Fruit fly (Drosophila melanogaster) whole organism, wandering third instar larva: ENCODE measurements around the gene ova.

Experiments used
- Abd-B ChIP-seq: fragments of >200 bp; optimal IDR thresholded peaks from 2 replicates; lab custom pipeline; 2017; ENCODE audit warnings: missing biosample characterization, missing genetic modification characterization
- CG32264 ChIP-seq: fragments of 200-800 bp; sonication (Bioruptor generic); optimal IDR thresholded peaks from 2 replicates; lab custom pipeline; 2016; ENCODE audit warnings: missing biosample characterization, missing genetic modification characterization
- CrebA ChIP-seq: fragments of 200-800 bp; sonication (Bioruptor generic); optimal IDR thresholded peaks from 2 replicates; lab custom pipeline; 2016; ENCODE audit warnings: missing biosample characterization, mild to moderate bottlenecking, missing genetic modification characterization, borderline replicate concordance
- Dfd ChIP-seq: fragments of >200 bp; optimal IDR thresholded peaks from 2 replicates; lab custom pipeline; 2017; ENCODE audit warnings: missing biosample characterization, missing genetic modification characterization
- Dif ChIP-seq: fragments of 200-275, 200-300 bp; sonication (Bioruptor generic); optimal IDR thresholded peaks from 2 replicates; lab custom pipeline; 2018; ENCODE audit warnings: missing biosample characterization, missing genetic modification characterization; ENCODE audit not compliant: partially characterized antibody
- GATAd ChIP-seq: sonication (Bioruptor generic); optimal IDR thresholded peaks from 2 replicates; lab custom pipeline; 2016; ENCODE audit warnings: missing biosample characterization, missing genetic modification characterization
- Hnf4 ChIP-seq: fragments of 200-800 bp; sonication (Bioruptor generic); optimal IDR thresholded peaks from 2 replicates; lab custom pipeline; 2016; ENCODE audit warnings: missing biosample characterization, mild to moderate bottlenecking, missing genetic modification characterization
- Hr78 ChIP-seq: fragments of >200 bp; optimal IDR thresholded peaks from 2 replicates; lab custom pipeline; 2017; ENCODE audit warnings: missing biosample characterization, missing genetic modification characterization
- Jra ChIP-seq: sonication (Bioruptor generic); optimal IDR thresholded peaks from 2 replicates; lab custom pipeline; 2016; ENCODE audit warnings: missing biosample characterization, missing genetic modification characterization
- Mio ChIP-seq: sonication (Bioruptor generic); optimal IDR thresholded peaks from 2 replicates; lab custom pipeline; 2016; ENCODE audit warnings: missing biosample characterization, missing genetic modification characterization
- Myc ChIP-seq: fragments of >200 bp; optimal IDR thresholded peaks from 2 replicates; lab custom pipeline; 2017
- N ChIP-seq: fragments of >200 bp; optimal IDR thresholded peaks from 2 replicates; lab custom pipeline; 2018; ENCODE audit warnings: missing biosample characterization, missing external identifiers, missing genetic modification characterization
- OdsH ChIP-seq: fragments of 200-800 bp; sonication (Bioruptor generic); optimal IDR thresholded peaks from 2 replicates; lab custom pipeline; 2016; ENCODE audit warnings: missing biosample characterization, mild to moderate bottlenecking, missing genetic modification characterization
- Rel ChIP-seq, 2 experiments: fragments of 200-800 bp; sonication (Bioruptor generic) in 1 of 2; optimal IDR thresholded peaks; 2 replicates in 1 of 2; 3 replicates in 1 of 2; lab custom pipeline; 2016 to 2019; ENCODE audit warnings: mild to moderate bottlenecking in 2 of 2, missing biosample characterization in 2 of 2, missing genetic modification characterization in 2 of 2, moderate library complexity in 1 of 2
- Sp1 ChIP-seq: fragments of 200-800 bp; sonication (Bioruptor generic); optimal IDR thresholded peaks from 3 replicates; lab custom pipeline; 2019; ENCODE audit warnings: missing biosample characterization, mild to moderate bottlenecking, missing genetic modification characterization, moderate library complexity
- Vsx2 ChIP-seq: fragments of 200-300, 225-300 bp; sonication (Bioruptor generic); optimal IDR thresholded peaks from 2 replicates; lab custom pipeline; 2018; ENCODE audit warnings: missing biosample characterization, missing genetic modification characterization; ENCODE audit not compliant: partially characterized antibody
- br ChIP-seq: fragments of 200-800 bp; sonication (Bioruptor generic); optimal IDR thresholded peaks from 2 replicates; lab custom pipeline; 2016; ENCODE audit warnings: missing biosample characterization, missing genetic modification characterization
- brk ChIP-seq: fragments of 200-800 bp; sonication (Bioruptor generic); optimal IDR thresholded peaks from 2 replicates; lab custom pipeline; 2016; ENCODE audit warnings: missing biosample characterization, mild to moderate bottlenecking, missing genetic modification characterization
- dl ChIP-seq, 2 experiments: fragments of 175-275, 200-275 bp in 1 of 2; fragments of 200-275 bp in 1 of 2; sonication (Bioruptor generic); optimal IDR thresholded peaks; lab custom pipeline; 2018; ENCODE audit warnings: mild to moderate bottlenecking in 2 of 2, missing biosample characterization in 2 of 2, missing genetic modification characterization in 2 of 2, moderate library complexity in 2 of 2; ENCODE audit not compliant: partially characterized antibody in 2 of 2, insufficient read depth in 1 of 2
- dmrt93B ChIP-seq: fragments of 200-800 bp; sonication (Bioruptor generic); optimal IDR thresholded peaks from 2 replicates; lab custom pipeline; 2018; ENCODE audit warnings: missing biosample characterization, mild to moderate bottlenecking, missing genetic modification characterization
- dsf ChIP-seq: sonication (Bioruptor generic); optimal IDR thresholded peaks from 2 replicates; lab custom pipeline; 2016; ENCODE audit warnings: missing biosample characterization, missing genetic modification characterization, borderline replicate concordance
- ey ChIP-seq: fragments of 200-800 bp; sonication (Bioruptor generic); optimal IDR thresholded peaks from 2 replicates; lab custom pipeline; 2016; ENCODE audit warnings: missing biosample characterization, missing genetic modification characterization
- foxo ChIP-seq, 2 experiments: fragments of 200-800 bp; sonication (Bioruptor generic); optimal IDR thresholded peaks; 2 replicates in 1 of 2; 3 replicates in 1 of 2; lab custom pipeline; 2016 to 2017; ENCODE audit warnings: missing biosample characterization in 2 of 2, missing genetic modification characterization in 2 of 2
- fru ChIP-seq: fragments of 200-800 bp; sonication (Bioruptor generic); optimal IDR thresholded peaks from 3 replicates; lab custom pipeline; 2016; ENCODE audit warnings: missing biosample characterization, mild to moderate bottlenecking, missing genetic modification characterization
- h ChIP-seq: fragments of 200-800 bp; sonication (Bioruptor generic); optimal IDR thresholded peaks from 3 replicates; lab custom pipeline; 2016; ENCODE audit warnings: missing biosample characterization, mild to moderate bottlenecking, missing genetic modification characterization
- jim ChIP-seq: fragments of 175-275, 200-325 bp; sonication (Bioruptor generic); optimal IDR thresholded peaks from 2 replicates; lab custom pipeline; 2016; ENCODE audit warnings: missing biosample characterization, mild to moderate bottlenecking, missing genetic modification characterization
- lola ChIP-seq: fragments of >200 bp; optimal IDR thresholded peaks from 2 replicates; lab custom pipeline; 2017; ENCODE audit warnings: missing biosample characterization, missing genetic modification characterization
- pan ChIP-seq: fragments of >200 bp; optimal IDR thresholded peaks from 2 replicates; lab custom pipeline; 2017
- rgr ChIP-seq: fragments of 200-800 bp; sonication (Bioruptor generic); optimal IDR thresholded peaks from 3 replicates; lab custom pipeline; 2016; ENCODE audit warnings: missing biosample characterization, mild to moderate bottlenecking, missing genetic modification characterization
- sage ChIP-seq: fragments of 200-800 bp; sonication (Bioruptor generic); optimal IDR thresholded peaks from 2 replicates; lab custom pipeline; 2016; ENCODE audit warnings: missing biosample characterization, mild to moderate bottlenecking, missing genetic modification characterization
- tai ChIP-seq: sonication (Bioruptor generic); optimal IDR thresholded peaks from 2 replicates; lab custom pipeline; 2016; ENCODE audit warnings: missing biosample characterization, missing genetic modification characterization
- woc ChIP-seq: sonication (Bioruptor generic); optimal IDR thresholded peaks from 2 replicates; lab custom pipeline; 2016; ENCODE audit warnings: missing biosample characterization, mild to moderate bottlenecking, missing genetic modification characterization

The ova gene

DNA sequence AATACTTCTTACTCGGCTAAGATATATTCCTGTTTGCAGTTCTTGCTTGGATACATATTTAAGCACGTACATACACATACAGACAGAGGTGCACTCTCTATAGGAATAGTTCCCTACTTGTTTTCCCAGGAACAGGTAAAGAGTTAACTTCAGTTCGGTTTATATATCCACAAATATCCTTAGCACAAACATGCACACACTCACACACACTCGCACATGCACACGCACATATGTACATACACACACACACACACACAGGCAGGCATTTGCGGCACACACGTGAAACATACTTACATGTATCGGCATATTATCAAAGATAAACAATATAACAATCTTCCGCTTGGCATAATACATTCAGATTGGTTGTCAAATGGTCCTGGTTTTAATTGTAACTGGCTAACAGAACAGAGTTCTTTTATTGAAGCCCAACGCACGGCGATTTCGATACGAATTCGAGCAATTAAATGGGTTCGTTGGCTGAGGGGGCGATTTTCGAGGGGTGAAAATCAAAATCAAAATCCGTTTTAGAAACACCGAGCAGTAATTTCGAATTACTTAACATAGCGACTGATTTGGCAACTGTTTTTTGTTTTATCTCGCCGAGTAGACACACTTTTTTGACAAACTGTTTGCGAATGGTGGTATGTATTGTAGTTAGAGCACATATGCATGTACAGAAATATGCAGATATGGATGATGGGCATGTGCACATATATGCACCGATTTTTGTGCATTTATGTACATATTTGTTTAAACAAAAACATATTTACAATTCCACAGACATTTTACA, 28.7 kb upstream of the ova start:
- TF ChIP-seq Hr78 (no peak), ey (GFP tag; lab: Kevin White, UChicago) (peak; percentile 9), CrebA (GFP tag; lab: Kevin White, UChicago) (no peak), br (no peak), fru (no peak), Dfd (GFP tag; lab: Kevin White, UChicago) (peak; percentile 93), Mio (no peak), GATAd (no peak), Dif (no peak), dsf (GFP tag; lab: Kevin White, UChicago) (no peak), Sp1 (GFP tag; lab: Kevin White, UChicago) (no peak), Hnf4 (GFP tag; lab: Kevin White, UChicago) (no peak), Vsx2 (GFP tag; lab: Kevin White, UChicago) (no peak), Abd-B (GFP tag; lab: Kevin White, UChicago) (no peak), rgr (GFP tag; lab: Kevin White, UChicago) (no peak), N (GFP tag; lab: Kevin White, UChicago) (peak; percentile 52), dmrt93B (GFP tag; lab: Kevin White, UChicago) (no peak), h (GFP tag; lab: Kevin White, UChicago) (no peak), Jra (no peak)

DNA sequence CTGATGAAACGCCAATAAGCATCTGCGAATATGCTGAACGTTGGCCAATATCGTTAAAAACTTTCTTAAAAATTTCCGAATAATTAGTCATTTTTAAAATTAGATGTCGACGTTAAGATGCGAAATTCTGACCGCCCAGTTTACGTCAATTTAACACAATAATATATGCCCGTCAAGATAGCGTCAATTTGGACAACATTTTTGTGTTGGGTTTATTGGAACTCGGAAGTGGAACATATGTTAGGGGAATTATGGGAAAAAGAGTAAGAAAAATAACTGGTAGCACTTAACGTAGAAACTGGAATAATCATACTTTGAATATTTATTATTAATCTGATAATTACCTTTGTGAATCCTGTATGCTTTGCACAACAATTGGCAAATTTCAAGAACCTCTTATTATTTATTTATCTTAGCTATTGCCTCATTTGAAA, 24.2 kb upstream of the ova start, which contains the start of gene CG5676:
TSS of gene CG5676 (minus strand) at position 167 of the 434 bp plus-strand sequence.
- TF ChIP-seq Myc (lab: Kevin White, UChicago): no peak
- TF ChIP-seq dl (GFP tag; optimal IDR thresholded peaks at IDR 0.05; lab: Kevin White, UChicago; ENCODE audit: insufficient read depth in 1 of 2, partially characterized antibody in 2 of 2): no peak
- TF ChIP-seq rgr (GFP tag; lab: Kevin White, UChicago): no peak
- TF ChIP-seq dmrt93B (GFP tag; lab: Kevin White, UChicago): no peak
- peak; percentile 41 for TF ChIP-seq woc
- TF ChIP-seq CG32264 (GFP tag; lab: Kevin White, UChicago): no peak
- peak; percentile 40 for TF ChIP-seq sage (GFP tag; lab: Kevin White, UChicago)
- no peak for TF ChIP-seq Hr78
- TF ChIP-seq brk: no peak
- no peak for TF ChIP-seq CrebA (GFP tag; lab: Kevin White, UChicago)

DNA sequence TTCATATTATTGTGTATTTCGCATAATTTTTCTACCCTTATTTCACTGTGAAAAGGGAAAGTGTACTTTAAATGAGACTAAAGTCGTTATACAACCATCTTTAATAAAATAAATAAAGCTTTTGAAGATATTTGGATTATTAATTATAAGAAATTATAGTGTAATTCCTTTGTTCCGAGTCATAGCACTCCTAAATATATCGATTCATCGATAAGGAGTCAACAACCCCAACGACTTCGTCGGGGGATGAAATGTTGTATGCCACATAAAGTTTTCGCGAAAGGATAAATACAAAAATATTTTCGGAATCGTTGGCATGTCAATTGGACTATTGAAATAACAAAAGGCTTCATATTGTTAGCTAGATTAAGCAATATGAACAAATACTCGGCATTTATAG, 20.1 kb upstream of the ova start, which contains the start of gene Ror:
TSS of gene Ror (plus strand) at position 252 of the 400 bp plus-strand sequence.
- TF ChIP-seq OdsH (GFP tag; lab: Kevin White, UChicago) (no peak), Rel (GFP tag; optimal IDR thresholded peaks at IDR 0.05; lab: Kevin White, UChicago) (no peak), Rel (tag; optimal IDR thresholded peaks at IDR 0.05; lab: Kevin White, UChicago) (no peak), brk (no peak), Dif (no peak), CrebA (GFP tag; lab: Kevin White, UChicago) (no peak), lola (GFP tag; lab: Kevin White, UChicago) (no peak), GATAd (no peak), br (no peak), foxo (GFP tag; optimal IDR thresholded peaks at IDR 0.05; lab: Kevin White, UChicago) (no peak), dsf (GFP tag; lab: Kevin White, UChicago) (no peak), Dfd (GFP tag; lab: Kevin White, UChicago) (no peak), h (GFP tag; lab: Kevin White, UChicago) (no peak), pan (lab: Kevin White, UChicago) (no peak)

DNA sequence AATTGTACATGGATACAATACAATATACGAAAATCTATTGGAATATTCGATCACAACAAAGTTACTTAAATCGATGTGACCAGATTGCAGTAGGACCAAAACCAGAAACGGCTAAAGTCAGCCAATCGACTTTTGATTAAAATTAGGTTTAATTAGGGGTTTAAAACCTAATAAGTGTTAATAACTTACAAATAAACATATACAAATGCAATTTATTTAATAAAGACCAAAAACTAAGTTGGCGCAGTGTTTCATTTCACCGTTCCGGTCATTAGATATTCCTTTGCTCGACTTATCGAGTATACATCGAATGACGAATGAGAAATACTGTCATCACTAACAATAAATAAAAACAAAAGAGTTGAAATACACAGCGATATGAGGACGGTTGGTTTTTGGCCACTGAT, 19.0 kb upstream of the ova start, which contains the start of the genes bsk and CG31717:
TSS of gene bsk (minus strand) at position 61 of the 407 bp plus-strand sequence.
TSS of gene CG31717 (plus strand) at position 297 of the 407 bp plus-strand sequence.
- peak; percentile 60 for TF ChIP-seq tai (GFP tag; lab: Kevin White, UChicago)
- peak; percentile 32 for TF ChIP-seq Jra
- no peak for TF ChIP-seq sage (GFP tag; lab: Kevin White, UChicago)
- TF ChIP-seq pan (lab: Kevin White, UChicago): no peak
- TF ChIP-seq Vsx2 (GFP tag; lab: Kevin White, UChicago): no peak
- no peak for TF ChIP-seq OdsH (GFP tag; lab: Kevin White, UChicago)
- no peak for TF ChIP-seq foxo (GFP tag; optimal IDR thresholded peaks at IDR 0.05; lab: Kevin White, UChicago)
- no peak for TF ChIP-seq GATAd
- no peak for TF ChIP-seq CG32264 (GFP tag; lab: Kevin White, UChicago)
- TF ChIP-seq rgr (GFP tag; lab: Kevin White, UChicago): no peak
- peak; percentile 71 for TF ChIP-seq jim (GFP tag; lab: Kevin White, UChicago)
